Fruit fly (Drosophila melanogaster): ENCODE results near the gene CG3036.

DNA sequence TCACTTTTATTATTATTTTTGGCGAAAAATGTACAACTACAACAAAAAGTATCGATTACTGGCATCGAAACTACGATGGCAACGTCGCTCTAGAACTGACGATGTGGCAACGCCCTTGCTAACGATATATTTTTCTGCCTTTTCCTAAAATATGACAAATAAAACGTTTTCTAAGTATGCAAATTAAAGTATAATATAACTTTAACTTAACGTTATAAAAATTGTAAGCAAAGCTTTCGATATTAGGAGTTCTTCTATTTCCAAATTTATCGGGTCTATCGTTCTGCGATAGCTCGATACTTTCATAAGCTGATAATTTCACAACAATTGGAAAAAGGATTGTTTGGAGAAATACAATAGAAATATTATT, 8.9 kb upstream of the CG3036 start, which contains the start of the genes Cf2 and CG3008:
- TF ChIP-seq kay (GFP tag; ENCODE audit: borderline replicate concordance) (no peak), Clk (GFP tag; optimal IDR thresholded peaks at IDR 0.05) (no peak), cic (GFP tag; optimal IDR thresholded peaks at IDR 0.05) (no peak), Mnt (GFP tag; optimal IDR thresholded peaks at IDR 0.05) (peak; percentile 7), Hr96 (GFP tag; optimal IDR thresholded peaks at IDR 0.05) (no peak), CG7045 (GFP tag; optimal IDR thresholded peaks at IDR 0.05) (no peak), toe (GFP tag; optimal IDR thresholded peaks at IDR 0.05) (no peak), CG7101 (tag; optimal IDR thresholded peaks at IDR 0.05) (no peak), CG14711 (tag; optimal IDR thresholded peaks at IDR 0.05) (no peak), bab1 (GFP tag; optimal IDR thresholded peaks at IDR 0.05) (no peak), CG33017 (tag; optimal IDR thresholded peaks at IDR 0.05) (no peak)

All from whole organism, adult.